Fruit fly (Drosophila melanogaster) whole organism, embryonic: Measurements from ENCODE around the gene PXo.

Source experiments
- Adf1 ChIP-seq: fragments of 200-800 bp; sonication (Bioruptor generic); IDR thresholded peaks from 2 replicates; pipeline ENCODE4 v1.3.6; 2022; ENCODE audit warnings: missing biosample characterization, missing genetic modification characterization
- Antp ChIP-seq: fragments of 200-800 bp; sonication (Bioruptor generic); optimal IDR thresholded peaks from 3 replicates; lab custom pipeline; 2016; ENCODE audit warnings: missing biosample characterization, missing genetic modification characterization
- Atf-2 ChIP-seq: fragments of 200-800 bp; sonication (Bioruptor generic); optimal IDR thresholded peaks from 2 replicates; lab custom pipeline; 2016; ENCODE audit warnings: missing biosample characterization, missing genetic modification characterization
- CG10366 ChIP-seq: fragments of 200-800 bp; sonication (Bioruptor generic); IDR thresholded peaks from 2 replicates; pipeline ENCODE4 v1.3.6; 2022; ENCODE audit warnings: missing biosample characterization, missing genetic modification characterization
- CG10543 ChIP-seq: fragments of 200-800 bp; sonication (Bioruptor generic); optimal IDR thresholded peaks from 3 replicates; lab custom pipeline; 2017; ENCODE audit warnings: missing biosample characterization, mild to moderate bottlenecking, missing genetic modification characterization, moderate library complexity
- CG11247 ChIP-seq: fragments of 200-800 bp; sonication (Bioruptor generic); IDR thresholded peaks from 2 replicates; pipeline ENCODE4 v1.3.6; 2022; ENCODE audit warnings: missing biosample characterization, missing genetic modification characterization
- CG12769 ChIP-seq: fragments of 200-800 bp; sonication (Bioruptor generic); optimal IDR thresholded peaks from 2 replicates; lab custom pipeline; 2019; ENCODE audit warnings: missing biosample characterization, mild to moderate bottlenecking, missing genetic modification characterization, moderate library complexity
- CG12942 ChIP-seq: fragments of 200-800 bp; sonication (Bioruptor generic); optimal IDR thresholded peaks from 3 replicates; lab custom pipeline; 2016; ENCODE audit warnings: missing biosample characterization, missing genetic modification characterization
- CG13775 ChIP-seq: fragments of 200-800 bp; sonication (Bioruptor generic); optimal IDR thresholded peaks from 3 replicates; lab custom pipeline; 2017; ENCODE audit warnings: missing biosample characterization, mild to moderate bottlenecking, missing genetic modification characterization
- CG17829 ChIP-seq: fragments of 200-800 bp; optimal IDR thresholded peaks from 2 replicates; lab custom pipeline; 2019; ENCODE audit warnings: missing biosample characterization, mild to moderate bottlenecking, missing genetic modification characterization, moderate library complexity
- CG17912 ChIP-seq: fragments of 200-800 bp; sonication (Bioruptor generic); optimal IDR thresholded peaks from 2 replicates; lab custom pipeline; 2018; ENCODE audit warnings: missing biosample characterization, mild to moderate bottlenecking, missing genetic modification characterization
- CG18476 ChIP-seq: fragments of 200-800 bp; sonication (Bioruptor generic); optimal IDR thresholded peaks from 2 replicates; lab custom pipeline; 2016; ENCODE audit warnings: missing biosample characterization, mild to moderate bottlenecking, missing genetic modification characterization
- CG2678 ChIP-seq: fragments of 200-800 bp; sonication (Bioruptor generic); optimal IDR thresholded peaks from 3 replicates; lab custom pipeline; 2019; ENCODE audit warnings: missing biosample characterization, mild to moderate bottlenecking, missing genetic modification characterization, moderate library complexity
- CG32532 ChIP-seq: fragments of 200-800 bp; sonication (Bioruptor generic); IDR thresholded peaks from 2 replicates; pipeline ENCODE4 v1.3.6; 2022; ENCODE audit warnings: missing biosample characterization, missing genetic modification characterization
- CG3838 ChIP-seq: fragments of 200-800 bp; sonication (Bioruptor generic); optimal IDR thresholded peaks from 3 replicates; lab custom pipeline; 2016; ENCODE audit warnings: missing biosample characterization, missing genetic modification characterization
- CG6272 ChIP-seq: fragments of 200-800 bp; sonication (Bioruptor generic); IDR thresholded peaks from 2 replicates; pipeline ENCODE4 v1.3.6; 2022; ENCODE audit warnings: missing biosample characterization, missing genetic modification characterization
- CG6689 ChIP-seq: fragments of 200-800 bp; sonication (Bioruptor generic); IDR thresholded peaks from 2 replicates; pipeline ENCODE4 v1.3.6; 2022; ENCODE audit warnings: missing biosample characterization, missing genetic modification characterization
- CG7271 ChIP-seq: fragments of 200-800 bp; sonication (Bioruptor generic); optimal IDR thresholded peaks from 2 replicates; lab custom pipeline; 2018; ENCODE audit warnings: missing biosample characterization, mild to moderate bottlenecking, missing genetic modification characterization, moderate library complexity
- CG8089 ChIP-seq: fragments of 200-800 bp; sonication (Bioruptor generic); optimal IDR thresholded peaks from 3 replicates; lab custom pipeline; 2016; ENCODE audit warnings: missing biosample characterization, missing genetic modification characterization
- CG9727 ChIP-seq: fragments of 200-800 bp; sonication (Bioruptor generic); optimal IDR thresholded peaks from 3 replicates; lab custom pipeline; 2017; ENCODE audit warnings: missing biosample characterization, mild to moderate bottlenecking, missing genetic modification characterization
- CkIIα-i1 ChIP-seq: fragments of 200-800 bp; sonication (Bioruptor generic); IDR thresholded peaks from 2 replicates; pipeline ENCODE4 v1.3.6; 2022; ENCODE audit warnings: missing biosample characterization, missing genetic modification characterization
- D19A ChIP-seq: fragments of 200-800 bp; optimal IDR thresholded peaks from 3 replicates; lab custom pipeline; 2019; ENCODE audit warnings: missing biosample characterization, mild to moderate bottlenecking, missing genetic modification characterization, moderate library complexity
- Dek ChIP-seq: fragments of 200-800 bp; sonication (Bioruptor generic); optimal IDR thresholded peaks from 3 replicates; lab custom pipeline; 2019; ENCODE audit warnings: missing biosample characterization, mild to moderate bottlenecking, missing genetic modification characterization, moderate library complexity
- Dref ChIP-seq: fragments of 200-800 bp; sonication (Bioruptor generic); IDR thresholded peaks from 2 replicates; pipeline ENCODE4 v1.3.6; 2022; ENCODE audit warnings: missing biosample characterization, missing genetic modification characterization
- Ets65A ChIP-seq: fragments of 200-800 bp; sonication (Bioruptor generic); peaks from one replicate; lab custom pipeline; 2016; ENCODE audit warnings: missing biosample characterization, missing genetic modification characterization
- Fer1 ChIP-seq: fragments of 200-800 bp; sonication (Bioruptor generic); optimal IDR thresholded peaks from 2 replicates; lab custom pipeline; 2017; ENCODE audit warnings: missing biosample characterization, mild to moderate bottlenecking, missing genetic modification characterization
- Hsf ChIP-seq: fragments of 200-800 bp; sonication (Bioruptor generic); optimal IDR thresholded peaks from 3 replicates; lab custom pipeline; 2016; ENCODE audit warnings: missing biosample characterization, missing genetic modification characterization
- MBD-R2 ChIP-seq: fragments of 200-800 bp; sonication (Bioruptor generic); IDR thresholded peaks from 2 replicates; pipeline ENCODE4 v1.3.6; 2022; ENCODE audit warnings: missing biosample characterization, missing genetic modification characterization
- Optix ChIP-seq: fragments of 200-800 bp; sonication (Bioruptor generic); IDR thresholded peaks from 3 replicates; pipeline ENCODE4 v1.3.6; 2022; ENCODE audit warnings: missing biosample characterization, missing genetic modification characterization
- Taf1 ChIP-seq: fragments of 200-800 bp; sonication (Bioruptor generic); IDR thresholded peaks from 2 replicates; pipeline ENCODE4 v1.3.6; 2022; ENCODE audit warnings: missing biosample characterization, missing genetic modification characterization
- abd-A ChIP-seq: fragments of 200-800 bp; sonication (Bioruptor generic); optimal IDR thresholded peaks from 3 replicates; lab custom pipeline; 2019; ENCODE audit warnings: missing biosample characterization, mild to moderate bottlenecking, missing genetic modification characterization, moderate library complexity
- az2 ChIP-seq: fragments of 200-800 bp; sonication (Bioruptor generic); optimal IDR thresholded peaks from 3 replicates; lab custom pipeline; 2016; ENCODE audit warnings: missing biosample characterization, missing genetic modification characterization
- caup ChIP-seq: fragments of 200-800 bp; sonication (Bioruptor generic); optimal IDR thresholded peaks from 3 replicates; lab custom pipeline; 2017; ENCODE audit warnings: missing biosample characterization, mild to moderate bottlenecking, missing genetic modification characterization, moderate library complexity; ENCODE audit not compliant: severe bottlenecking
- cg ChIP-seq: fragments of 200-800 bp; sonication (Bioruptor generic); optimal IDR thresholded peaks from 3 replicates; lab custom pipeline; 2019; ENCODE audit warnings: missing biosample characterization, mild to moderate bottlenecking, missing genetic modification characterization, moderate library complexity
- danr ChIP-seq: fragments of 200-800 bp; sonication (Bioruptor generic); IDR thresholded peaks from 2 replicates; pipeline ENCODE4 v1.3.6; 2022; ENCODE audit warnings: missing biosample characterization, missing genetic modification characterization
- dati ChIP-seq: fragments of 200-800 bp; sonication (Bioruptor generic); IDR thresholded peaks from 2 replicates; pipeline ENCODE4 v1.3.6; 2022; ENCODE audit warnings: missing biosample characterization, missing genetic modification characterization
- exex ChIP-seq: fragments of 200-800 bp; sonication (Bioruptor generic); optimal IDR thresholded peaks from 4 replicates; lab custom pipeline; 2018; ENCODE audit warnings: missing biosample characterization, mild to moderate bottlenecking, missing genetic modification characterization, moderate library complexity
- jigr1 ChIP-seq: fragments of 200-800 bp; sonication (Bioruptor generic); IDR thresholded peaks from 3 replicates; pipeline ENCODE4 v1.3.6; 2022; ENCODE audit warnings: missing biosample characterization, missing genetic modification characterization
- lbe ChIP-seq: fragments of 200-800 bp; sonication (Bioruptor generic); optimal IDR thresholded peaks from 2 replicates; lab custom pipeline; 2016; ENCODE audit warnings: missing biosample characterization, mild to moderate bottlenecking, missing genetic modification characterization
- odd ChIP-seq: fragments of 200-800 bp; sonication (Bioruptor generic); optimal IDR thresholded peaks from 2 replicates; lab custom pipeline; 2017; ENCODE audit warnings: missing biosample characterization, mild to moderate bottlenecking, missing genetic modification characterization
- p53 ChIP-seq: fragments of 200-800 bp; sonication (Bioruptor generic); optimal IDR thresholded peaks from 2 replicates; lab custom pipeline; 2016; ENCODE audit warnings: missing biosample characterization, missing genetic modification characterization
- prd ChIP-seq, 3 experiments: fragments of >200 bp in 2 of 3; fragments of 200-800 bp in 1 of 3; sonication (Bioruptor generic) in 1 of 3; optimal IDR thresholded peaks in 2 of 3; IDR thresholded peaks in 1 of 3; 2 replicates in 2 of 3; 3 replicates in 1 of 3; pipeline versions ENCODE4 v1.3.6 to Lab custom; 2017 to 2022; ENCODE audit warnings: missing biosample characterization in 1 of 3, missing genetic modification characterization in 1 of 3
- schlank ChIP-seq: fragments of 200-800 bp; sonication (Bioruptor generic); optimal IDR thresholded peaks from 2 replicates; lab custom pipeline; 2018; ENCODE audit warnings: missing biosample characterization, mild to moderate bottlenecking, missing genetic modification characterization
- sd ChIP-seq: fragments of 200-800 bp; sonication (Bioruptor generic); optimal IDR thresholded peaks from 3 replicates; lab custom pipeline; 2018; ENCODE audit warnings: missing biosample characterization, mild to moderate bottlenecking, missing genetic modification characterization, moderate library complexity
- sim ChIP-seq: fragments of 200-800 bp; sonication (Bioruptor generic); IDR thresholded peaks from 2 replicates; pipeline ENCODE4 v1.3.6; 2022; ENCODE audit warnings: missing biosample characterization, missing genetic modification characterization
- so ChIP-seq: fragments of 200-800 bp; sonication (Bioruptor generic); IDR thresholded peaks from 3 replicates; pipeline ENCODE4 v1.3.6; 2022; ENCODE audit warnings: missing biosample characterization, missing genetic modification characterization
- sob ChIP-seq: fragments of 200-800 bp; sonication (Bioruptor generic); IDR thresholded peaks from 2 replicates; pipeline ENCODE4 v1.3.6; 2022; ENCODE audit warnings: missing biosample characterization, missing genetic modification characterization
- stc ChIP-seq: fragments of 200-800 bp; sonication (Bioruptor generic); IDR thresholded peaks from 2 replicates; pipeline ENCODE4 v1.3.6; 2022; ENCODE audit warnings: missing biosample characterization, missing genetic modification characterization
- trem ChIP-seq: fragments of 200-800 bp; optimal IDR thresholded peaks from 3 replicates; lab custom pipeline; 2019; ENCODE audit warnings: missing biosample characterization, mild to moderate bottlenecking, missing genetic modification characterization, moderate library complexity
- twi ChIP-seq: fragments of 200-800 bp; optimal IDR thresholded peaks from 2 replicates; lab custom pipeline; 2019; ENCODE audit warnings: missing biosample characterization, mild to moderate bottlenecking, missing genetic modification characterization, moderate library complexity

Gene PXo

dm6 chr3L:5881310-5882208 lies 39.6 kb downstream of the PXo start (continued):
- TF ChIP-seq sd (tag; lab: Kevin White, UChicago) (no peak), az2 (GFP tag; lab: Kevin White, UChicago) (peak; percentile 64), CG2678 (no peak), sob (no peak), stc (no peak), prd (optimal IDR thresholded peaks at IDR 0.05; lab: Kevin White, UChicago) (no peak), prd (GFP tag; IDR thresholded peaks at IDR 0.05; lab: Robert Waterston, UW) (no peak; the same call in 2 of the 3 replicates), CG10543 (GFP tag; lab: Kevin White, UChicago) (no peak), CG13775 (peak; percentile 69), Hsf (peak; percentile 58), abd-A (tag; lab: Kevin White, UChicago) (no peak), Ets65A (no peak), Fer1 (no peak), twi (tag; lab: Kevin White, UChicago) (peak; percentile 29), CG12942 (GFP tag; lab: Kevin White, UChicago) (no peak), danr (GFP tag; lab: Robert Waterston, UW) (peak; percentile 41; the same call in 1 of the 2 replicates), Taf1 (no peak), sim (GFP tag; lab: Robert Waterston, UW) (no peak), exex (tag; lab: Kevin White, UChicago) (no peak), CG12769 (tag; lab: Kevin White, UChicago) (no peak), CG17912 (no peak), caup (GFP tag; lab: Kevin White, UChicago) (no peak), odd (GFP tag; lab: Kevin White, UChicago) (no peak), CG32532 (GFP tag; lab: Robert Waterston, UW) (no peak), CG18476 (GFP tag; lab: Kevin White, UChicago) (no peak), CG9727 (GFP tag; lab: Kevin White, UChicago) (peak; percentile 76), CG17829 (tag; lab: Kevin White, UChicago) (no peak), MBD-R2 (GFP tag; lab: Robert Waterston, UW) (no peak), lbe (GFP tag; lab: Kevin White, UChicago) (no peak), schlank (no peak), Adf1 (GFP tag; lab: Robert Waterston, UW) (no peak), Atf-2 (GFP tag; lab: Kevin White, UChicago) (peak; percentile 56), CG11247 (no peak), trem (tag; lab: Kevin White, UChicago) (no peak), jigr1 (GFP tag; lab: Robert Waterston, UW) (no peak), so (peak; percentile 61; the same call in 2 of the 3 replicates), Antp (GFP tag; lab: Kevin White, UChicago) (no peak), CG6272 (no peak), CG10366 (peak; percentile 45; the same call in 1 of the 2 replicates), Optix (GFP tag; lab: Robert Waterston, UW) (no peak), CG7271 (tag; lab: Kevin White, UChicago) (no peak), Dek (tag; lab: Kevin White, UChicago) (no peak), CG6689 (GFP tag; lab: Robert Waterston, UW) (no peak), Dref (GFP tag; lab: Robert Waterston, UW) (no peak), cg (GFP tag; lab: Kevin White, UChicago) (no peak), D19A (tag; lab: Kevin White, UChicago) (no peak), CG3838 (no peak), CG8089 (GFP tag; lab: Kevin White, UChicago) (peak; percentile 7), dati (GFP tag; lab: Robert Waterston, UW) (no peak), p53 (GFP tag; lab: Kevin White, UChicago) (no peak), CkIIα-i1 (no peak)
